Worm (Caenorhabditis elegans): Measurements from ENCODE around the gene pals-27.

Gene pals-27

ce11 chrIII:4428797-4429196, 47.4 kb downstream of the pals-27 start (continued):
- TF ChIP-seq ceh-28 (tag; optimal IDR thresholded peaks at IDR 0.05) (no peak), hmg-1.1 (GFP tag; IDR thresholded peaks at IDR 0.05) (no peak; the same call in 1 of the 2 replicates), zag-1 (tag; optimal IDR thresholded peaks at IDR 0.05) (no peak), ztf-7 (tag; optimal IDR thresholded peaks at IDR 0.05) (no peak), ces-1 (GFP tag; optimal IDR thresholded peaks at IDR 0.05) (no peak), skn-1 (tag; optimal IDR thresholded peaks at IDR 0.05) (no peak), unc-62 (GFP tag; optimal IDR thresholded peaks at IDR 0.05 in 1 of 2) (peak in 1 of 2 experiments; percentile 43), unc-62 (tag; optimal IDR thresholded peaks at IDR 0.05) (no peak), nhr-41 (GFP tag; IDR thresholded peaks at IDR 0.05) (no peak), nhr-25 (tag; optimal IDR thresholded peaks at IDR 0.05; ENCODE audit: borderline replicate concordance, insufficient read depth) (no peak), duxl-1 (tag; optimal IDR thresholded peaks at IDR 0.05; ENCODE audit: poor library complexity) (no peak), pha-4 (GFP tag; IDR thresholded peaks at IDR 0.05) (peak; percentile 78; the same call in 1 of the 2 replicates), pha-4 (tag; optimal IDR thresholded peaks at IDR 0.05) (no peak), spr-1 (tag; optimal IDR thresholded peaks at IDR 0.05) (peak; percentile 9), daf-8 (GFP tag; IDR thresholded peaks at IDR 0.05) (no peak), aly-2 (tag; optimal IDR thresholded peaks at IDR 0.05) (no peak), nhr-77 (tag; optimal IDR thresholded peaks at IDR 0.05) (no peak), ZK546.5 (tag; optimal IDR thresholded peaks at IDR 0.05) (no peak), sdz-12 (GFP tag; optimal IDR thresholded peaks at IDR 0.05) (peak; percentile 7), lin-13 (GFP tag; optimal IDR thresholded peaks at IDR 0.05) (peak; percentile 16), set-16 (GFP tag; IDR thresholded peaks at IDR 0.05) (no peak), ceh-82 (tag; optimal IDR thresholded peaks at IDR 0.05) (no peak), nhr-6 (tag; optimal IDR thresholded peaks at IDR 0.05) (no peak), gei-8 (GFP tag; optimal IDR thresholded peaks at IDR 0.05) (no peak), hif-1 (tag; optimal IDR thresholded peaks at IDR 0.05) (no peak), zfp-2 (tag; optimal IDR thresholded peaks at IDR 0.05) (no peak), hlh-11 (tag; optimal IDR thresholded peaks at IDR 0.05) (peak; percentile 10), nhr-48 (tag; optimal IDR thresholded peaks at IDR 0.05) (peak; percentile 1), snpc-1.2 (GFP tag; IDR thresholded peaks at IDR 0.05) (no peak), spr-3 (GFP tag; optimal IDR thresholded peaks at IDR 0.05) (no peak), daf-19 (GFP tag; conservative IDR thresholded peaks at IDR 0.05) (peak; percentile 86), mxl-3 (GFP tag; optimal IDR thresholded peaks at IDR 0.05) (no peak), dmd-8 (GFP tag; IDR thresholded peaks at IDR 0.05) (peak; percentile 74; the same call in 1 of the 2 replicates), ceh-62 (tag; optimal IDR thresholded peaks at IDR 0.05) (no peak), ztf-11 (tag; optimal IDR thresholded peaks at IDR 0.05) (no peak), lim-7 (GFP tag; IDR thresholded peaks at IDR 0.05) (peak; percentile 79), ceh-20 (GFP tag; IDR thresholded peaks at IDR 0.05) (no peak), lsy-2 (tag; optimal IDR thresholded peaks at IDR 0.05) (no peak), lin-38 (GFP tag; IDR thresholded peaks at IDR 0.05) (peak; percentile 64), arid-1 (GFP tag; conservative IDR thresholded peaks at IDR 0.05) (peak; percentile 80), F10B5.3 (tag; optimal IDR thresholded peaks at IDR 0.05) (no peak), nhr-102 (tag; optimal IDR thresholded peaks at IDR 0.05) (no peak), F44E2.7 (GFP tag; IDR thresholded peaks at IDR 0.05) (peak; percentile 81; the same call in 1 of the 2 replicates), tra-1 (GFP tag; IDR thresholded peaks at IDR 0.05) (peak; percentile 32; the same call in 1 of the 2 replicates), ctbp-1 (GFP tag; IDR thresholded peaks at IDR 0.05) (peak; percentile 70; the same call in 1 of the 2 replicates), lin-29 (GFP tag; IDR thresholded peaks at IDR 0.05) (no peak), mep-1 (tag; optimal IDR thresholded peaks at IDR 0.05) (no peak), lir-3 (tag; optimal IDR thresholded peaks at IDR 0.05) (no peak), rbr-2 (tag; optimal IDR thresholded peaks at IDR 0.05) (no peak), egl-43 (GFP tag; IDR thresholded peaks at IDR 0.05) (peak; percentile 85)
